Fruit fly (Drosophila melanogaster) whole organism, embryonic: ENCODE data around the gene CG13113.

Source experiments
- Awh ChIP-seq: fragments of 200-800 bp; sonication (Bioruptor generic); IDR thresholded peaks from 2 replicates; pipeline ENCODE4, ENCODE4 v1.3.6; 2022; ENCODE audit warnings: missing biosample characterization, missing genetic modification characterization
- B-H2 ChIP-seq: fragments of 200-800 bp; sonication (Bioruptor generic); optimal IDR thresholded peaks from 2 replicates; lab custom pipeline; 2018; ENCODE audit warnings: missing biosample characterization, mild to moderate bottlenecking, missing genetic modification characterization
- CG10209 ChIP-seq: fragments of 200-800 bp; sonication (Bioruptor generic); optimal IDR thresholded peaks from 3 replicates; lab custom pipeline; 2017; ENCODE audit warnings: missing biosample characterization, mild to moderate bottlenecking, missing genetic modification characterization, missing genetic modification reagents
- CG10321 ChIP-seq: fragments of 200-800 bp; sonication (Bioruptor generic); IDR thresholded peaks from 2 replicates; pipeline ENCODE4 v1.3.6; 2022; ENCODE audit warnings: missing biosample characterization, missing genetic modification characterization
- CG10565 ChIP-seq: fragments of 200-800 bp; sonication (Bioruptor generic); optimal IDR thresholded peaks from 3 replicates; lab custom pipeline; 2016; ENCODE audit warnings: missing biosample characterization, mild to moderate bottlenecking, missing genetic modification characterization
- CG12071 ChIP-seq: fragments of 200-800 bp; sonication (Bioruptor generic); optimal IDR thresholded peaks from 3 replicates; lab custom pipeline; 2018; ENCODE audit warnings: missing biosample characterization, mild to moderate bottlenecking, missing genetic modification characterization
- CG12236 ChIP-seq: fragments of 200-800 bp; sonication (Bioruptor generic); optimal IDR thresholded peaks from 2 replicates; lab custom pipeline; 2016; ENCODE audit warnings: missing biosample characterization, missing genetic modification characterization
- CG12744 ChIP-seq: fragments of 200-800 bp; sonication (Bioruptor generic); optimal IDR thresholded peaks from 2 replicates; lab custom pipeline; 2016; ENCODE audit warnings: missing biosample characterization, missing genetic modification characterization
- CG1529 ChIP-seq: fragments of 200-800 bp; sonication (Bioruptor generic); optimal IDR thresholded peaks from 3 replicates; lab custom pipeline; 2018; ENCODE audit warnings: missing biosample characterization, missing genetic modification characterization
- CG17385 ChIP-seq: fragments of 200-800 bp; sonication (Bioruptor generic); optimal IDR thresholded peaks from 3 replicates; lab custom pipeline; 2018; ENCODE audit warnings: missing biosample characterization, mild to moderate bottlenecking, missing genetic modification characterization
- CG2199 ChIP-seq: fragments of 200-800 bp; sonication (Bioruptor generic); IDR thresholded peaks from 3 replicates; pipeline ENCODE4 v1.3.6; 2022; ENCODE audit warnings: missing biosample characterization, missing genetic modification characterization
- CG3065 ChIP-seq: fragments of 200-800 bp; sonication (Bioruptor generic); optimal IDR thresholded peaks from 2 replicates; lab custom pipeline; 2016; ENCODE audit warnings: missing biosample characterization, missing genetic modification characterization
- CG34224 ChIP-seq: fragments of 200-800 bp; sonication (Bioruptor generic); IDR thresholded peaks from 3 replicates; pipeline ENCODE4 v1.3.6; 2022; ENCODE audit warnings: missing biosample characterization, missing genetic modification characterization; ENCODE audit not compliant: partially characterized antibody
- CG8281 ChIP-seq: fragments of 200-800 bp; sonication (Bioruptor generic); optimal IDR thresholded peaks from 2 replicates; lab custom pipeline; 2018; ENCODE audit warnings: missing biosample characterization, mild to moderate bottlenecking, missing genetic modification characterization, moderate library complexity
- CG8388 ChIP-seq: fragments of 200-800 bp; sonication (Bioruptor generic); optimal IDR thresholded peaks from 2 replicates; lab custom pipeline; 2019; ENCODE audit warnings: missing biosample characterization, mild to moderate bottlenecking, missing genetic modification characterization, moderate library complexity
- CG9437 ChIP-seq: fragments of 200-800 bp; sonication (Bioruptor generic); optimal IDR thresholded peaks from 2 replicates; lab custom pipeline; 2018; ENCODE audit warnings: missing biosample characterization, mild to moderate bottlenecking, missing genetic modification characterization
- Elba2 ChIP-seq: fragments of 200-800 bp; sonication (Bioruptor generic); optimal IDR thresholded peaks from 3 replicates; lab custom pipeline; 2016; ENCODE audit warnings: missing biosample characterization, missing genetic modification characterization
- HmgD ChIP-seq: fragments of 200-800 bp; sonication (Bioruptor generic); optimal IDR thresholded peaks from 3 replicates; lab custom pipeline; 2016; ENCODE audit warnings: missing biosample characterization, missing genetic modification characterization
- MTF-1 ChIP-seq: fragments of 200-800 bp; sonication (Bioruptor generic); optimal IDR thresholded peaks from 2 replicates; lab custom pipeline; 2018; ENCODE audit warnings: missing biosample characterization, mild to moderate bottlenecking, missing genetic modification characterization, borderline replicate concordance
- Stat92E ChIP-seq, 3 experiments: fragments of >200 bp in 2 of 3; fragments of 200-800 bp in 1 of 3; sonication (Bioruptor generic) in 1 of 3; optimal IDR thresholded peaks; 2 replicates each; lab custom pipeline; 2017 to 2019; ENCODE audit warnings: missing biosample characterization in 3 of 3, missing genetic modification characterization in 3 of 3, mild to moderate bottlenecking in 1 of 3, moderate library complexity in 1 of 3
- Vsx1 ChIP-seq: fragments of 200-800 bp; sonication (Bioruptor generic); optimal IDR thresholded peaks from 2 replicates; lab custom pipeline; 2017; ENCODE audit warnings: missing biosample characterization, mild to moderate bottlenecking, missing genetic modification characterization, missing genetic modification reagents
- abd-A ChIP-seq: fragments of 200-800 bp; sonication (Bioruptor generic); optimal IDR thresholded peaks from 3 replicates; lab custom pipeline; 2019; ENCODE audit warnings: missing biosample characterization, mild to moderate bottlenecking, missing genetic modification characterization, moderate library complexity
- az2 ChIP-seq: fragments of 200-800 bp; sonication (Bioruptor generic); optimal IDR thresholded peaks from 3 replicates; lab custom pipeline; 2016; ENCODE audit warnings: missing biosample characterization, missing genetic modification characterization
- chm ChIP-seq: fragments of 200-800 bp; sonication (Bioruptor generic); IDR thresholded peaks from 2 replicates; pipeline ENCODE4 v1.3.6; 2022; ENCODE audit warnings: missing biosample characterization, missing genetic modification characterization
- ci ChIP-seq: fragments of 200-800 bp; sonication (Bioruptor generic); IDR thresholded peaks from 3 replicates; pipeline ENCODE4 v1.3.6; 2022; ENCODE audit warnings: missing biosample characterization, missing genetic modification characterization
- corto ChIP-seq: fragments of 200-800 bp; sonication (Bioruptor generic); optimal IDR thresholded peaks from 2 replicates; lab custom pipeline; 2016; ENCODE audit warnings: missing biosample characterization, mild to moderate bottlenecking, missing genetic modification characterization, moderate library complexity
- ems ChIP-seq: fragments of 200-800 bp; sonication (Bioruptor generic); optimal IDR thresholded peaks from 3 replicates; lab custom pipeline; 2016; ENCODE audit warnings: missing biosample characterization, missing genetic modification characterization
- fd3F ChIP-seq: fragments of 200-800 bp; sonication (Bioruptor generic); optimal IDR thresholded peaks from 2 replicates; lab custom pipeline; 2018; ENCODE audit warnings: missing biosample characterization, mild to moderate bottlenecking, missing genetic modification characterization, moderate library complexity
- gcm ChIP-seq: fragments of 200-800 bp; sonication (Bioruptor generic); optimal IDR thresholded peaks from 2 replicates; lab custom pipeline; 2019; ENCODE audit warnings: missing biosample characterization, mild to moderate bottlenecking, missing genetic modification characterization, moderate library complexity
- gem ChIP-seq: fragments of 200-800 bp; sonication (Bioruptor generic); optimal IDR thresholded peaks from 2 replicates; lab custom pipeline; 2019; ENCODE audit warnings: missing biosample characterization, mild to moderate bottlenecking, missing genetic modification characterization, moderate library complexity
- hb ChIP-seq: fragments of 200-800 bp; sonication (Bioruptor generic); IDR thresholded peaks from 3 replicates; pipeline ENCODE4 v1.3.6; 2022; ENCODE audit warnings: missing biosample characterization, missing genetic modification characterization; ENCODE audit not compliant: partially characterized antibody
- hkb ChIP-seq, 2 experiments: fragments of 200-800 bp in 1 of 2; fragments of >200 bp in 1 of 2; sonication (Bioruptor generic) in 1 of 2; IDR thresholded peaks in 1 of 2; optimal IDR thresholded peaks in 1 of 2; 2 replicates each; pipeline versions ENCODE4 v1.3.6 to Lab custom; 2017 to 2022; ENCODE audit warnings: missing biosample characterization in 1 of 2, missing genetic modification characterization in 1 of 2
- kni ChIP-seq: fragments of 200-800 bp; sonication (Bioruptor generic); optimal IDR thresholded peaks from 3 replicates; lab custom pipeline; 2017; ENCODE audit warnings: mild to moderate bottlenecking, missing biosample characterization, missing genetic modification reagents, missing genetic modification characterization
- mirr ChIP-seq: fragments of 200-800 bp; sonication (Bioruptor generic); optimal IDR thresholded peaks from 3 replicates; lab custom pipeline; 2018; ENCODE audit warnings: missing biosample characterization, mild to moderate bottlenecking, missing genetic modification characterization
- oc ChIP-seq: fragments of 200-800 bp; sonication (Bioruptor generic); optimal IDR thresholded peaks from 2 replicates; lab custom pipeline; 2018; ENCODE audit warnings: missing biosample characterization, mild to moderate bottlenecking, missing genetic modification characterization, moderate library complexity
- odd ChIP-seq: fragments of 200-800 bp; sonication (Bioruptor generic); optimal IDR thresholded peaks from 2 replicates; lab custom pipeline; 2017; ENCODE audit warnings: missing biosample characterization, mild to moderate bottlenecking, missing genetic modification characterization
- peb ChIP-seq: fragments of 200-800 bp; sonication (Bioruptor generic); IDR thresholded peaks from 2 replicates; pipeline ENCODE4 v1.3.6; 2022; ENCODE audit warnings: missing biosample characterization, missing genetic modification characterization
- row ChIP-seq: fragments of 200-800 bp; sonication (Bioruptor generic); IDR thresholded peaks from 3 replicates; pipeline ENCODE4 v1.3.6; 2022; ENCODE audit warnings: missing biosample characterization, missing genetic modification characterization
- salm ChIP-seq: fragments of 200-800 bp; sonication (Bioruptor generic); optimal IDR thresholded peaks from 2 replicates; lab custom pipeline; 2018; ENCODE audit warnings: missing biosample characterization, mild to moderate bottlenecking, missing genetic modification characterization
- sim ChIP-seq: fragments of 200-800 bp; sonication (Bioruptor generic); IDR thresholded peaks from 2 replicates; pipeline ENCODE4 v1.3.6; 2022; ENCODE audit warnings: missing biosample characterization, missing genetic modification characterization
- sima ChIP-seq: fragments of 200-800 bp; sonication (Bioruptor generic); optimal IDR thresholded peaks from 2 replicates; lab custom pipeline; 2016; ENCODE audit warnings: missing biosample characterization, missing genetic modification characterization
- so ChIP-seq: fragments of 200-800 bp; sonication (Bioruptor generic); IDR thresholded peaks from 3 replicates; pipeline ENCODE4 v1.3.6; 2022; ENCODE audit warnings: missing biosample characterization, missing genetic modification characterization
- tx ChIP-seq: fragments of 200-800 bp; sonication (Bioruptor generic); optimal IDR thresholded peaks from 2 replicates; lab custom pipeline; 2016; ENCODE audit warnings: missing biosample characterization, missing genetic modification characterization
- vvl ChIP-seq: fragments of 200-800 bp; sonication (Bioruptor generic); IDR thresholded peaks from 2 replicates; pipeline ENCODE4 v1.3.6; 2022; ENCODE audit warnings: missing biosample characterization, missing genetic modification characterization

Gene CG13113

dm6 chr2L:9522766-9523174, 21.2 kb upstream of the CG13113 start (continued):
- no peak for TF ChIP-seq CG10565
- TF ChIP-seq CG17385 (GFP tag; lab: Kevin White, UChicago): peak; percentile 6
- TF ChIP-seq chm (GFP tag; lab: Robert Waterston, UW): 0 out of 2 replicates have a peak, but pooled peaks have one; percentile 25
- peak; percentile 93 for TF ChIP-seq kni
- TF ChIP-seq CG9437 (GFP tag; lab: Kevin White, UChicago): no peak
- no peak for TF ChIP-seq HmgD (GFP tag; lab: Kevin White, UChicago)
- peak; percentile 72 for TF ChIP-seq Awh (GFP tag; lab: Robert Waterston, UW)
- TF ChIP-seq peb (GFP tag; lab: Robert Waterston, UW): no peak
- TF ChIP-seq az2: no peak
- peak; percentile 36; the same call in 1 of the 2 replicates for TF ChIP-seq vvl (GFP tag; lab: Robert Waterston, UW)
- peak; percentile 38 for TF ChIP-seq B-H2 (GFP tag; lab: Kevin White, UChicago)
- TF ChIP-seq MTF-1: no peak
- TF ChIP-seq CG10209 (GFP tag; lab: Kevin White, UChicago): no peak
- TF ChIP-seq CG1529 (GFP tag; lab: Kevin White, UChicago): no peak
- peak; percentile 29 for TF ChIP-seq abd-A (tag; lab: Kevin White, UChicago)
- TF ChIP-seq gcm (GFP tag; lab: Kevin White, UChicago): no peak
- peak; percentile 53 for TF ChIP-seq Elba2
- TF ChIP-seq odd (GFP tag; lab: Kevin White, UChicago): no peak
- TF ChIP-seq ems (GFP tag; lab: Kevin White, UChicago): no peak
- TF ChIP-seq sim (GFP tag; lab: Robert Waterston, UW): no peak
- no peak for TF ChIP-seq gem (tag; lab: Kevin White, UChicago)
- TF ChIP-seq CG34224: peak; percentile 32; the same call in 2 of the 3 replicates
- no peak for TF ChIP-seq CG12071
- no peak for TF ChIP-seq corto (GFP tag; lab: Kevin White, UChicago)
- TF ChIP-seq sima (GFP tag; lab: Kevin White, UChicago): no peak
- TF ChIP-seq CG10321 (GFP tag; lab: Robert Waterston, UW): no peak
- no peak for TF ChIP-seq so (GFP tag; lab: Robert Waterston, UW)
- no peak for TF ChIP-seq hkb (optimal IDR thresholded peaks at IDR 0.05; lab: Kevin White, UChicago)
- peak; percentile 31; the same call in 1 of the 2 replicates for TF ChIP-seq hkb (GFP tag; IDR thresholded peaks at IDR 0.05; lab: Robert Waterston, UW)
- TF ChIP-seq tx (GFP tag; lab: Kevin White, UChicago): no peak
- TF ChIP-seq Vsx1 (GFP tag; lab: Kevin White, UChicago): peak; percentile 90
- no peak for TF ChIP-seq Stat92E (GFP tag; optimal IDR thresholded peaks at IDR 0.05; lab: Kevin White, UChicago)
- no peak for TF ChIP-seq hb
- no peak for TF ChIP-seq salm (tag; lab: Kevin White, UChicago)
- peak; percentile 55 for TF ChIP-seq oc (tag; lab: Kevin White, UChicago)
- TF ChIP-seq mirr (GFP tag; lab: Kevin White, UChicago): peak; percentile 12
- TF ChIP-seq, all 482 proteins: peak for 29

- TF ChIP-seq fd3F (GFP tag; lab: Kevin White, UChicago) (peak; percentile 0), ci (GFP tag; lab: Robert Waterston, UW) (0 out of 3 replicates have a peak, but pooled peaks have one; percentile 44), CG2199 (GFP tag; lab: Robert Waterston, UW) (0 out of 3 replicates have a peak, but pooled peaks have one; percentile 37), CG12744 (GFP tag; lab: Kevin White, UChicago) (no peak), CG3065 (GFP tag; lab: Kevin White, UChicago) (no peak), CG8281 (tag; lab: Kevin White, UChicago) (peak; percentile 96), CG8388 (GFP tag; lab: Kevin White, UChicago) (peak; percentile 61), CG12236 (GFP tag; lab: Kevin White, UChicago) (peak; percentile 4), row (0 out of 3 replicates have a peak, but pooled peaks have one; percentile 18)
These were observed 19.1 kb upstream of the CG13113 start for dm6 chr2L:9524915-9525314.
